Worm (Caenorhabditis elegans): ENCODE data around the gene nhr-161.

nhr-161 gene

ce11 chrV:6998303-6998884, 15.7 kb upstream of the nhr-161 start, which contains the start of gene nhr-42:
Gene nhr-42 (plus strand): TSS chrV:6998819.
- TF ChIP-seq hlh-8 (tag; optimal IDR thresholded peaks at IDR 0.05) (no peak), ceh-45 (GFP tag; IDR thresholded peaks at IDR 0.05) (no peak), ceh-31 (tag; optimal IDR thresholded peaks at IDR 0.05) (no peak), pag-3 (tag; optimal IDR thresholded peaks at IDR 0.05; ENCODE audit: borderline replicate concordance) (no peak), hlh-13 (GFP tag; optimal IDR thresholded peaks at IDR 0.05) (no peak), ceh-2 (tag; optimal IDR thresholded peaks at IDR 0.05) (no peak), mec-3 (tag; optimal IDR thresholded peaks at IDR 0.05; ENCODE audit: borderline replicate concordance) (no peak), ceh-48 (tag; optimal IDR thresholded peaks at IDR 0.05) (no peak), fax-1 (tag; optimal IDR thresholded peaks at IDR 0.05) (no peak), unc-3 (GFP tag; conservative IDR thresholded peaks at IDR 0.05) (no peak), unc-3 (tag; optimal IDR thresholded peaks at IDR 0.05) (no peak)

- TF ChIP-seq tbx-7 (tag; optimal IDR thresholded peaks at IDR 0.05) (no peak), ztf-16 (tag; optimal IDR thresholded peaks at IDR 0.05) (no peak), pqm-1 (tag; optimal IDR thresholded peaks at IDR 0.05) (no peak), npax-4 (tag; optimal IDR thresholded peaks at IDR 0.05) (no peak), fax-1 (tag; optimal IDR thresholded peaks at IDR 0.05) (no peak), ama-1 (optimal IDR thresholded peaks at IDR 0.05) (no peak), mec-3 (tag; optimal IDR thresholded peaks at IDR 0.05; ENCODE audit: borderline replicate concordance) (no peak), elt-4 (tag; optimal IDR thresholded peaks at IDR 0.05) (no peak), unc-86 (tag; optimal IDR thresholded peaks at IDR 0.05) (no peak), che-1 (tag; optimal IDR thresholded peaks at IDR 0.05) (no peak), zip-5 (tag; optimal IDR thresholded peaks at IDR 0.05) (no peak), nfya-1 (tag; optimal IDR thresholded peaks at IDR 0.05) (no peak)
These were observed 14.4 kb upstream of the nhr-161 start, which contains the start of gene nhr-107 for ce11 chrV:6997041-6997552. Gene nhr-107 (minus strand): TSS chrV:6997091.

- no peak for TF ChIP-seq unc-3 (GFP tag; conservative IDR thresholded peaks at IDR 0.05)
- TF ChIP-seq unc-3 (tag; optimal IDR thresholded peaks at IDR 0.05): no peak
- TF ChIP-seq zip-5 (tag; optimal IDR thresholded peaks at IDR 0.05): no peak
- no peak for TF ChIP-seq eyg-1 (tag; optimal IDR thresholded peaks at IDR 0.05)
- no peak for TF ChIP-seq odd-2 (tag; optimal IDR thresholded peaks at IDR 0.05)
- no peak for TF ChIP-seq dve-1 (tag; optimal IDR thresholded peaks at IDR 0.05)
- no peak for TF ChIP-seq gmeb-2 (tag; optimal IDR thresholded peaks at IDR 0.05)
- no peak for TF ChIP-seq F13H6.1 (tag; optimal IDR thresholded peaks at IDR 0.05)
- no peak for TF ChIP-seq lin-11 (tag; optimal IDR thresholded peaks at IDR 0.05)
- no peak for TF ChIP-seq npax-4 (tag; optimal IDR thresholded peaks at IDR 0.05)
These were observed 11.3 kb upstream of the nhr-161 start for ce11 chrV:6993999-6994398.

DNA sequence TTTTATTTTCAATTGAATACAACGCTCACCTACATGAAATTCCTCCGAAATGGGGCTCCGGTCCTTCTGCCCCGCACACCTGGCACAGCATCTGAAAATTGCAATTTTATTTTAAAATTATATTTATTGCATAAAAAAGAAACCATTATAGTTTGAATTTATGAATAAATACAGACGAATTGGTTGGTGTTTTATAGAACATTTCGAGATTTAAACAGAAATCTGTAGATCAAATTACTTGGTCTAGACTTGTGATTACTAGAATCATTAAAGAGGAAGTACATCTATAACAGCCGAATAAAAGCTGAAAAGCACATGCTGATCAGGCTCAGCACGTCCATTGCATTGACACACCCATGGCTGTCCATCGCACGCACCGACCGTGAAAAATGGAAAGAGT, 9.1 kb upstream of the nhr-161 start, which contains the start of gene nhr-162:
TSS of gene nhr-162 (minus strand) at position 101 of the 400 bp plus-strand sequence.
- TF ChIP-seq pha-2 (tag; optimal IDR thresholded peaks at IDR 0.05): no peak
- no peak for TF ChIP-seq lin-11 (tag; optimal IDR thresholded peaks at IDR 0.05)
- no peak for TF ChIP-seq sdc-2 (tag; optimal IDR thresholded peaks at IDR 0.05)
- no peak for TF ChIP-seq ttx-3 (tag; optimal IDR thresholded peaks at IDR 0.05)
- no peak for TF ChIP-seq lim-6 (tag; optimal IDR thresholded peaks at IDR 0.05)
- no peak for TF ChIP-seq fax-1 (tag; optimal IDR thresholded peaks at IDR 0.05)
- no peak for TF ChIP-seq nhr-11 (tag; optimal IDR thresholded peaks at IDR 0.05)
- TF ChIP-seq nhr-232 (tag; optimal IDR thresholded peaks at IDR 0.05): no peak
- TF ChIP-seq sox-4 (tag; optimal IDR thresholded peaks at IDR 0.05): no peak
- no peak for TF ChIP-seq unc-42 (tag; optimal IDR thresholded peaks at IDR 0.05)
- no peak for TF ChIP-seq pqm-1 (tag; optimal IDR thresholded peaks at IDR 0.05)
- no peak for TF ChIP-seq K09A11.1 (tag; optimal IDR thresholded peaks at IDR 0.05; ENCODE audit: insufficient read depth)
- TF ChIP-seq ceh-34 (tag; optimal IDR thresholded peaks at IDR 0.05): no peak
- TF ChIP-seq che-1 (tag; optimal IDR thresholded peaks at IDR 0.05): no peak
- TF ChIP-seq dve-1 (tag; optimal IDR thresholded peaks at IDR 0.05): no peak
- no peak for TF ChIP-seq unc-86 (tag; optimal IDR thresholded peaks at IDR 0.05)
- TF ChIP-seq ceh-9 (tag; optimal IDR thresholded peaks at IDR 0.05): no peak
- TF ChIP-seq F13H6.1 (tag; optimal IDR thresholded peaks at IDR 0.05): no peak
